Fruit fly (Drosophila melanogaster): ENCODE data around the gene CG31029.

DNA sequence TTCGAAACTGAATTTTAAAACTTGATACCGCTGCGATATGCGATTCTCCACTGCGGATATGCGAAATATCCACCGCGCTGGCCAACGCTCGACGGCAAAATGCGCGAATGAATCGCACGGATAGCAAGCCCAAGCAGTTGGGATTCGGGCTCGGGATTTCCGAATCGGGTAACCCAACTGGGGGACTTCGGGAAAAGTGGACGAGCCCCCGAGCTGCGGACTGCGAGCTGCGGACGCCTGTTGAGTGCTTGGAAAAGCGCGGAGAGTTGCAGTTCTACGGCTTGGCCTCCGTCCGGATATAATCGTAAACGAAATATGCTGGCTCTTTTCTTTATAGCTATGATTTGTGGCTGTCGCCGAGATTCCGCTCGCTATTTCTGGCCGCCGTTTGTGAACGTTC is 17.3 kb upstream of the CG31029 start, which contains the start of gene AdoR:
- TF ChIP-seq CG1620 (GFP tag; optimal IDR thresholded peaks at IDR 0.05), result no peak
- no peak for TF ChIP-seq bab1 (GFP tag; optimal IDR thresholded peaks at IDR 0.05)

Measured in whole organism, adult.